Fruit fly (Drosophila melanogaster): ENCODE measurements around the gene CG9254.

CG9254 gene

dm6 chr2L:13571791-13572451 is 25.1 kb downstream of the CG9254 start:
- TF ChIP-seq Dfd (GFP tag; optimal IDR thresholded peaks at IDR 0.05): no peak
- TF ChIP-seq jim (GFP tag; optimal IDR thresholded peaks at IDR 0.05): no peak
- peak; percentile 23 for TF ChIP-seq woc (GFP tag; optimal IDR thresholded peaks at IDR 0.05)
- TF ChIP-seq brk (GFP tag; optimal IDR thresholded peaks at IDR 0.05): no peak
- TF ChIP-seq N (GFP tag; optimal IDR thresholded peaks at IDR 0.05): no peak
- no peak for TF ChIP-seq CrebA (GFP tag; optimal IDR thresholded peaks at IDR 0.05; ENCODE audit: borderline replicate concordance)
- no peak for TF ChIP-seq Hnf4 (GFP tag; optimal IDR thresholded peaks at IDR 0.05)
- TF ChIP-seq Sp1 (GFP tag; optimal IDR thresholded peaks at IDR 0.05): peak; percentile 42
- no peak for TF ChIP-seq CG32264 (GFP tag; optimal IDR thresholded peaks at IDR 0.05)
- no peak for TF ChIP-seq br (GFP tag; optimal IDR thresholded peaks at IDR 0.05)
- TF ChIP-seq dmrt93B (GFP tag; optimal IDR thresholded peaks at IDR 0.05): peak; percentile 13
- no peak for TF ChIP-seq Hr78 (GFP tag; optimal IDR thresholded peaks at IDR 0.05)
- TF ChIP-seq sage (GFP tag; optimal IDR thresholded peaks at IDR 0.05): no peak
- no peak for TF ChIP-seq GATAd (GFP tag; optimal IDR thresholded peaks at IDR 0.05)
- no peak for TF ChIP-seq usp (GFP tag; optimal IDR thresholded peaks at IDR 0.05)
- TF ChIP-seq rgr (GFP tag; optimal IDR thresholded peaks at IDR 0.05): no peak
- TF ChIP-seq Myc (optimal IDR thresholded peaks at IDR 0.05): no peak
- TF ChIP-seq Abd-B (GFP tag; optimal IDR thresholded peaks at IDR 0.05): no peak
- TF ChIP-seq dsf (GFP tag; optimal IDR thresholded peaks at IDR 0.05; ENCODE audit: borderline replicate concordance): no peak
- no peak for TF ChIP-seq Vsx2 (GFP tag; optimal IDR thresholded peaks at IDR 0.05; ENCODE audit: partially characterized antibody)
- no peak for TF ChIP-seq tai (GFP tag; optimal IDR thresholded peaks at IDR 0.05)
- TF ChIP-seq Hr83 (GFP tag; optimal IDR thresholded peaks at IDR 0.05; ENCODE audit: poor library complexity, severe bottlenecking): no peak
- no peak for TF ChIP-seq sv (GFP tag; optimal IDR thresholded peaks at IDR 0.05)
- no peak for TF ChIP-seq CG9705 (GFP tag; optimal IDR thresholded peaks at IDR 0.05)
- no peak for TF ChIP-seq Dif (GFP tag; optimal IDR thresholded peaks at IDR 0.05; ENCODE audit: partially characterized antibody)
- TF ChIP-seq Rel (GFP tag; optimal IDR thresholded peaks at IDR 0.05): no peak
- no peak for TF ChIP-seq Rel (tag; optimal IDR thresholded peaks at IDR 0.05)
- no peak for TF ChIP-seq Jra (GFP tag; optimal IDR thresholded peaks at IDR 0.05)
- no peak for TF ChIP-seq ey (GFP tag; optimal IDR thresholded peaks at IDR 0.05)
- TF ChIP-seq pan (optimal IDR thresholded peaks at IDR 0.05): no peak
- no peak for TF ChIP-seq Mio (GFP tag; optimal IDR thresholded peaks at IDR 0.05)
- no peak for TF ChIP-seq OdsH (GFP tag; optimal IDR thresholded peaks at IDR 0.05)
- TF ChIP-seq HLH106 (tag; optimal IDR thresholded peaks at IDR 0.05): peak; percentile 48
- TF ChIP-seq lola (GFP tag; optimal IDR thresholded peaks at IDR 0.05): no peak
- TF ChIP-seq psq (GFP tag; optimal IDR thresholded peaks at IDR 0.05): peak; percentile 46
- TF ChIP-seq h (GFP tag; optimal IDR thresholded peaks at IDR 0.05): peak; percentile 2
- peak; percentile 17 for TF ChIP-seq fru (GFP tag; optimal IDR thresholded peaks at IDR 0.05)
- peak in 1 of 2 experiments; percentile 30 for TF ChIP-seq foxo (GFP tag; optimal IDR thresholded peaks at IDR 0.05)
- TF ChIP-seq dl (GFP tag; optimal IDR thresholded peaks at IDR 0.05; ENCODE audit: insufficient read depth in 1 of 2, partially characterized antibody in 2 of 2): no peak

dm6 chr2L:13570982-13571426 is 26.0 kb downstream of the CG9254 start:
- TF ChIP-seq HLH106 (tag; optimal IDR thresholded peaks at IDR 0.05) (peak; percentile 79), pan (optimal IDR thresholded peaks at IDR 0.05) (no peak), CrebA (GFP tag; optimal IDR thresholded peaks at IDR 0.05; ENCODE audit: borderline replicate concordance) (peak; percentile 32), Hnf4 (GFP tag; optimal IDR thresholded peaks at IDR 0.05) (peak; percentile 70), dsf (GFP tag; optimal IDR thresholded peaks at IDR 0.05; ENCODE audit: borderline replicate concordance) (no peak), psq (GFP tag; optimal IDR thresholded peaks at IDR 0.05) (peak; percentile 81), Hr78 (GFP tag; optimal IDR thresholded peaks at IDR 0.05) (no peak), sv (GFP tag; optimal IDR thresholded peaks at IDR 0.05) (no peak), br (GFP tag; optimal IDR thresholded peaks at IDR 0.05) (peak; percentile 91), woc (GFP tag; optimal IDR thresholded peaks at IDR 0.05) (peak; percentile 75), jim (GFP tag; optimal IDR thresholded peaks at IDR 0.05) (no peak), Hr83 (GFP tag; optimal IDR thresholded peaks at IDR 0.05; ENCODE audit: poor library complexity, severe bottlenecking) (no peak), Myc (optimal IDR thresholded peaks at IDR 0.05) (no peak), N (GFP tag; optimal IDR thresholded peaks at IDR 0.05) (no peak), Sp1 (GFP tag; optimal IDR thresholded peaks at IDR 0.05) (peak; percentile 95), foxo (GFP tag; optimal IDR thresholded peaks at IDR 0.05) (peak in 1 of 2 experiments; percentile 91), dmrt93B (GFP tag; optimal IDR thresholded peaks at IDR 0.05) (peak; percentile 81), Abd-B (GFP tag; optimal IDR thresholded peaks at IDR 0.05) (no peak), usp (GFP tag; optimal IDR thresholded peaks at IDR 0.05) (no peak), Mio (GFP tag; optimal IDR thresholded peaks at IDR 0.05) (peak; percentile 52), Dfd (GFP tag; optimal IDR thresholded peaks at IDR 0.05) (no peak), Jra (GFP tag; optimal IDR thresholded peaks at IDR 0.05) (peak; percentile 29), fru (GFP tag; optimal IDR thresholded peaks at IDR 0.05) (peak; percentile 87), OdsH (GFP tag; optimal IDR thresholded peaks at IDR 0.05) (peak; percentile 85), dl (GFP tag; optimal IDR thresholded peaks at IDR 0.05; ENCODE audit: insufficient read depth in 1 of 2, partially characterized antibody in 2 of 2) (no peak), CG32264 (GFP tag; optimal IDR thresholded peaks at IDR 0.05) (peak; percentile 53), sage (GFP tag; optimal IDR thresholded peaks at IDR 0.05) (peak; percentile 79), brk (GFP tag; optimal IDR thresholded peaks at IDR 0.05) (no peak), Rel (GFP tag; optimal IDR thresholded peaks at IDR 0.05) (peak; percentile 48), Rel (tag; optimal IDR thresholded peaks at IDR 0.05) (peak; percentile 40), tai (GFP tag; optimal IDR thresholded peaks at IDR 0.05) (peak; percentile 10), CG9705 (GFP tag; optimal IDR thresholded peaks at IDR 0.05) (peak; percentile 73), rgr (GFP tag; optimal IDR thresholded peaks at IDR 0.05) (peak; percentile 85), GATAd (GFP tag; optimal IDR thresholded peaks at IDR 0.05) (no peak), ey (GFP tag; optimal IDR thresholded peaks at IDR 0.05) (peak; percentile 82), lola (GFP tag; optimal IDR thresholded peaks at IDR 0.05) (no peak), Dif (GFP tag; optimal IDR thresholded peaks at IDR 0.05; ENCODE audit: partially characterized antibody) (no peak), Vsx2 (GFP tag; optimal IDR thresholded peaks at IDR 0.05; ENCODE audit: partially characterized antibody) (no peak), h (GFP tag; optimal IDR thresholded peaks at IDR 0.05) (peak; percentile 89)
